Worm (Caenorhabditis elegans) whole organism, L3 larva: ENCODE measurements around the gene R09E12.9.
"Not testable (repeated sequence)": the region's sequence is repeated elsewhere in the genome, so short reads cannot be mapped to it uniquely, and the experiment has no call there.

Experiments
- R02D3.7 ChIP-seq: fragments of 150-350 bp; optimal IDR thresholded peaks from 2 replicates; lab custom pipeline; 2014; ENCODE audit warnings: missing biosample characterization, missing genetic modification characterization
- ZK546.5 ChIP-seq: sonication (generic microtip); optimal IDR thresholded peaks from 2 replicates; lab custom pipeline; 2017; ENCODE audit warnings: missing biosample characterization, missing genetic modification characterization
- ama-1 ChIP-seq: fragments of 150-350 bp; optimal IDR thresholded peaks from 2 replicates; lab custom pipeline; 2018
- ceh-16 ChIP-seq: sonication (generic microtip); optimal IDR thresholded peaks from 2 replicates; lab custom pipeline; 2017; ENCODE audit warnings: missing biosample characterization, missing genetic modification characterization
- ceh-82 ChIP-seq: fragments of 150-350 bp; optimal IDR thresholded peaks from 2 replicates; lab custom pipeline; 2014; ENCODE audit warnings: missing biosample characterization, missing genetic modification characterization
- ceh-9 ChIP-seq: sonication (generic microtip); optimal IDR thresholded peaks from 2 replicates; lab custom pipeline; 2018; ENCODE audit warnings: missing biosample characterization, missing genetic modification characterization
- daf-12 ChIP-seq: fragments of 150-350 bp; optimal IDR thresholded peaks from 2 replicates; lab custom pipeline; 2014; ENCODE audit warnings: missing biosample characterization, missing genetic modification reagents, missing genetic modification characterization
- egl-5 ChIP-seq: fragments of 150-350 bp; optimal IDR thresholded peaks from 2 replicates; lab custom pipeline; 2017; ENCODE audit warnings: missing biosample characterization, missing genetic modification reagents, missing genetic modification characterization, inconsistent platforms
- elt-2 ChIP-seq: sonication (generic microtip); optimal IDR thresholded peaks from 2 replicates; lab custom pipeline; 2016; ENCODE audit warnings: missing genetic modification reagents, mild to moderate bottlenecking, missing genetic modification characterization, missing compliant biosample characterization
- elt-3 ChIP-seq, 3 experiments: fragments of 150-350 bp in 1 of 3; sonication (generic microtip) in 2 of 3; optimal IDR thresholded peaks; 2 replicates in 2 of 3; 4 replicates in 1 of 3; lab custom pipeline; 2014 to 2017; ENCODE audit warnings: missing biosample characterization in 3 of 3, missing genetic modification characterization in 3 of 3
- fkh-2 ChIP-seq: fragments of 150-350 bp; optimal IDR thresholded peaks from 2 replicates; lab custom pipeline; 2014; ENCODE audit warnings: missing biosample characterization, missing genetic modification reagents, missing genetic modification characterization
- fos-1 ChIP-seq: fragments of 150-350 bp; optimal IDR thresholded peaks from 2 replicates; lab custom pipeline; 2014; ENCODE audit warnings: missing biosample characterization, missing genetic modification characterization
- hmg-11 ChIP-seq: sonication (generic microtip); optimal IDR thresholded peaks from 2 replicates; lab custom pipeline; 2016; ENCODE audit warnings: missing genetic modification characterization, missing compliant biosample characterization
- jun-1 ChIP-seq: fragments of 150-350 bp; optimal IDR thresholded peaks from 2 replicates; lab custom pipeline; 2014; ENCODE audit warnings: missing biosample characterization, missing genetic modification reagents, missing genetic modification characterization
- lin-15B ChIP-seq: fragments of 150-350 bp; optimal IDR thresholded peaks from 2 replicates; lab custom pipeline; 2014; ENCODE audit warnings: missing biosample characterization, missing genetic modification characterization
- lin-39 ChIP-seq: fragments of 150-350 bp; optimal IDR thresholded peaks from 2 replicates; lab custom pipeline; 2018; ENCODE audit warnings: missing biosample characterization, missing genetic modification reagents, missing genetic modification characterization
- nhr-12 ChIP-seq: fragments of 150-350 bp; optimal IDR thresholded peaks from 2 replicates; lab custom pipeline; 2014; ENCODE audit warnings: missing biosample characterization, missing genetic modification characterization
- nhr-23 ChIP-seq: fragments of 150-350 bp; optimal IDR thresholded peaks from 2 replicates; lab custom pipeline; 2014; ENCODE audit warnings: missing biosample characterization, missing genetic modification reagents, missing genetic modification characterization
- nhr-237 ChIP-seq: fragments of 150-350 bp; optimal IDR thresholded peaks from 2 replicates; lab custom pipeline; 2014; ENCODE audit warnings: missing biosample characterization, missing genetic modification characterization
- nhr-43 ChIP-seq: sonication (generic microtip); optimal IDR thresholded peaks from 2 replicates; lab custom pipeline; 2016; ENCODE audit warnings: mild to moderate bottlenecking, missing genetic modification characterization, missing compliant biosample characterization; ENCODE audit not compliant: poor library complexity, severe bottlenecking
- nhr-77 ChIP-seq: fragments of 150-350 bp; optimal IDR thresholded peaks from 2 replicates; lab custom pipeline; 2014; ENCODE audit warnings: missing biosample characterization, missing genetic modification characterization
- pha-4 ChIP-seq: fragments of 150-350 bp; optimal IDR thresholded peaks from 2 replicates; lab custom pipeline; 2014; ENCODE audit warnings: missing biosample characterization, missing genetic modification reagents, missing genetic modification characterization
- sea-2 ChIP-seq: fragments of 150-350 bp; sonication (generic microtip); optimal IDR thresholded peaks from 4 replicates; lab custom pipeline; 2014; ENCODE audit warnings: missing biosample characterization, missing genetic modification reagents, missing genetic modification characterization
- skn-1 ChIP-seq: fragments of 150-350 bp; optimal IDR thresholded peaks from 2 replicates; lab custom pipeline; 2014; ENCODE audit warnings: missing biosample characterization, missing genetic modification characterization
- snpc-4 ChIP-seq: fragments of 150-350 bp; optimal IDR thresholded peaks from 2 replicates; lab custom pipeline; 2014; ENCODE audit warnings: missing biosample characterization, missing genetic modification characterization
- unc-39 ChIP-seq: sonication (generic microtip); optimal IDR thresholded peaks from 4 replicates; lab custom pipeline; 2017; ENCODE audit warnings: missing biosample characterization, missing genetic modification characterization
- unc-62 ChIP-seq: fragments of 150-350 bp; sonication (generic microtip); optimal IDR thresholded peaks from 4 replicates; lab custom pipeline; 2014; ENCODE audit warnings: missing biosample characterization, missing genetic modification reagents, missing genetic modification characterization
- zag-1 ChIP-seq: fragments of 150-350 bp; optimal IDR thresholded peaks from 2 replicates; lab custom pipeline; 2014; ENCODE audit warnings: missing biosample characterization, missing genetic modification characterization
- ztf-11 ChIP-seq: fragments of 150-350 bp; optimal IDR thresholded peaks from 2 replicates; lab custom pipeline; 2014; ENCODE audit warnings: missing biosample characterization, missing genetic modification characterization

The R09E12.9 gene

ce11 chrV:814716-815115 is 37.3 kb downstream of the R09E12.9 start, which contains the start of gene R13D11.3:
TSS of gene R13D11.3 (plus strand) at chrV:815016.
- TF ChIP-seq nhr-77 (no peak), unc-62 (GFP tag; lab: Kevin White, UChicago) (no peak), zag-1 (tag; lab: Kevin White, UChicago) (no peak), unc-39 (tag; lab: Kevin White, UChicago) (no peak), nhr-43 (tag; lab: Kevin White, UChicago) (no peak), nhr-23 (tag; lab: Kevin White, UChicago) (no peak), pha-4 (tag; lab: Kevin White, UChicago) (no peak), fos-1 (tag; lab: Kevin White, UChicago) (no peak), jun-1 (tag; lab: Kevin White, UChicago) (no peak), ZK546.5 (tag; lab: Kevin White, UChicago) (no peak), elt-3 (tag; optimal IDR thresholded peaks at IDR 0.05; lab: Kevin White, UChicago) (no peak), ceh-16 (tag; lab: Kevin White, UChicago) (no peak), R02D3.7 (no peak)

- TF ChIP-seq nhr-237 (no peak), ceh-82 (tag; lab: Kevin White, UChicago) (no peak), fos-1 (tag; lab: Kevin White, UChicago) (no peak), snpc-4 (tag; lab: Kevin White, UChicago) (no peak), ceh-9 (tag; lab: Kevin White, UChicago) (no peak), hmg-11 (tag; lab: Kevin White, UChicago) (no peak), nhr-12 (tag; lab: Kevin White, UChicago) (no peak), unc-39 (tag; lab: Kevin White, UChicago) (no peak), fkh-2 (tag; lab: Kevin White, UChicago) (no peak)
- TF ChIP-seq, all 47 proteins: peak for 0
These were observed 39.8 kb downstream of the R09E12.9 start, which contains the start of gene R13D11.1 for ce11 chrV:817182-817581. TSS of gene R13D11.1 (plus strand) at chrV:817482.

ce11 chrV:820629-821028 is 43.2 kb downstream of the R09E12.9 start, which contains the start of gene srx-32:
TSS of gene srx-32 (minus strand) at chrV:820729.
- not testable (repeated sequence) for TF ChIP-seq lin-15B, elt-2, ZK546.5 (tag; lab: Kevin White, UChicago)
- TF ChIP-seq, all 47 proteins: peak for 0; not testable (repeated sequence) for 47

- TF ChIP-seq sea-2; fkh-2 (tag; lab: Kevin White, UChicago); fos-1 (tag; lab: Kevin White, UChicago): not testable (repeated sequence)
These were observed 45.5 kb downstream of the R09E12.9 start, which contains the start of gene srx-31 for ce11 chrV:822922-823321. TSS of gene srx-31 (minus strand) at chrV:823022.

ce11 chrV:826097-826496 is 48.7 kb downstream of the R09E12.9 start, which contains the start of gene F41H8.2:
TSS of gene F41H8.2 (plus strand) at chrV:826397.
- no peak for TF ChIP-seq daf-12
- TF ChIP-seq elt-3 (tag; optimal IDR thresholded peaks at IDR 0.05; lab: Kevin White, UChicago), result no peak
- TF ChIP-seq lin-15B (tag; lab: Kevin White, UChicago), result no peak
- TF ChIP-seq ztf-11 (tag; lab: Kevin White, UChicago), result no peak
- TF ChIP-seq egl-5 (tag; lab: Kevin White, UChicago), result no peak
- TF ChIP-seq skn-1 (tag; lab: Kevin White, UChicago), result no peak
- TF ChIP-seq lin-39 (tag; lab: Kevin White, UChicago), result no peak
- no peak for TF ChIP-seq ama-1 (lab: Kevin White, UChicago)
